Worm (Caenorhabditis elegans): ENCODE measurements around the gene srh-218.

Gene srh-218

ce11 chrV:15511613-15512216, 17.9 kb downstream of the srh-218 start, which contains the start of gene rpl-38:
rpl-38 (plus strand) TSS chrV:15512166.
- TF ChIP-seq sem-4 (tag; optimal IDR thresholded peaks at IDR 0.05) (no peak), egl-27 (tag; optimal IDR thresholded peaks at IDR 0.05) (peak; percentile 43), gmeb-1 (tag; optimal IDR thresholded peaks at IDR 0.05) (peak; percentile 85), nhr-77 (tag; optimal IDR thresholded peaks at IDR 0.05) (peak; percentile 43), nhr-21 (tag; optimal IDR thresholded peaks at IDR 0.05) (peak; percentile 72), ztf-1 (GFP tag; conservative IDR thresholded peaks at IDR 0.05) (no peak), zag-1 (tag; optimal IDR thresholded peaks at IDR 0.05) (peak; percentile 22), mab-5 (tag; optimal IDR thresholded peaks at IDR 0.05) (peak; percentile 45), nhr-11 (tag; optimal IDR thresholded peaks at IDR 0.05) (no peak), unc-55 (GFP tag; optimal IDR thresholded peaks at IDR 0.05) (peak; percentile 95), crh-2 (tag; optimal IDR thresholded peaks at IDR 0.05) (peak; percentile 86), lin-11 (tag; optimal IDR thresholded peaks at IDR 0.05) (peak; percentile 69), nhr-25 (tag; optimal IDR thresholded peaks at IDR 0.05) (peak; percentile 82), nhr-6 (tag; optimal IDR thresholded peaks at IDR 0.05) (peak; percentile 56), blmp-1 (tag; optimal IDR thresholded peaks at IDR 0.05; ENCODE audit: insufficient read depth) (peak; percentile 58), ceh-82 (tag; optimal IDR thresholded peaks at IDR 0.05) (peak; percentile 28), ZK546.5 (tag; optimal IDR thresholded peaks at IDR 0.05) (peak; percentile 21), ztf-4 (tag; optimal IDR thresholded peaks at IDR 0.05) (no peak), C34F6.9 (tag; optimal IDR thresholded peaks at IDR 0.05) (peak; percentile 83), R02D3.7 (tag; optimal IDR thresholded peaks at IDR 0.05) (peak; percentile 45), lsy-2 (tag; optimal IDR thresholded peaks at IDR 0.05) (peak; percentile 98 to 99), lin-39 (tag; optimal IDR thresholded peaks at IDR 0.05) (no peak), F13H6.1 (tag; optimal IDR thresholded peaks at IDR 0.05) (peak; percentile 71), ceh-16 (tag; optimal IDR thresholded peaks at IDR 0.05) (peak; percentile 18), fos-1 (tag; optimal IDR thresholded peaks at IDR 0.05) (peak; percentile 48), sma-3 (GFP tag; optimal IDR thresholded peaks at IDR 0.05) (peak; percentile 65), nhr-237 (tag; optimal IDR thresholded peaks at IDR 0.05) (no peak), snpc-4 (tag; optimal IDR thresholded peaks at IDR 0.05) (peak; percentile 80), nhr-129 (tag; optimal IDR thresholded peaks at IDR 0.05) (peak; percentile 87), sma-9 (GFP tag; optimal IDR thresholded peaks at IDR 0.05) (peak; percentile 86), sma-9 (tag; optimal IDR thresholded peaks at IDR 0.05) (no peak)

- TF ChIP-seq ama-1 (optimal IDR thresholded peaks at IDR 0.05) (no peak), mbf-1 (tag; optimal IDR thresholded peaks at IDR 0.05) (no peak), zag-1 (tag; optimal IDR thresholded peaks at IDR 0.05) (no peak), nhr-6 (tag; optimal IDR thresholded peaks at IDR 0.05) (no peak)
Measured at ce11 chrV:15512856-15513756, 19.3 kb downstream of the srh-218 start.

- TF ChIP-seq nhr-23 (tag; optimal IDR thresholded peaks at IDR 0.05) = no peak
- TF ChIP-seq peb-1 (tag; optimal IDR thresholded peaks at IDR 0.05) = no peak
- peak; percentile 2 for TF ChIP-seq fos-1 (tag; optimal IDR thresholded peaks at IDR 0.05)
- peak in 1 of 2 experiments; percentile 13 for TF ChIP-seq lsy-2 (tag; optimal IDR thresholded peaks at IDR 0.05)
- TF ChIP-seq nhr-129 (tag; optimal IDR thresholded peaks at IDR 0.05) = peak; percentile 35
Measured at ce11 chrV:15515365-15515764, 21.6 kb downstream of the srh-218 start.

ce11 chrV:15516476-15516875, 22.7 kb downstream of the srh-218 start:
- TF ChIP-seq mab-5 (tag; optimal IDR thresholded peaks at IDR 0.05) (no peak), lsy-2 (tag; optimal IDR thresholded peaks at IDR 0.05) (no peak), mbf-1 (tag; optimal IDR thresholded peaks at IDR 0.05) (no peak)
